Worm (Caenorhabditis elegans) whole organism, L1 larva: ENCODE measurements around the gene ttr-19.
A peak's percentile ranks its signal among the peaks of the same experiment; 100 is the strongest.

ENCODE experiments used
- C16A3.4 ChIP-seq: fragments of 150-350 bp; optimal IDR thresholded peaks from 2 replicates; lab custom pipeline; 2014; ENCODE audit warnings: missing biosample characterization, missing genetic modification characterization
- aha-1 ChIP-seq: fragments of 150-350 bp; optimal IDR thresholded peaks from 2 replicates; lab custom pipeline; 2014; ENCODE audit warnings: missing biosample characterization, missing genetic modification characterization
- aly-2 ChIP-seq: fragments of 150-350 bp; optimal IDR thresholded peaks from 2 replicates; lab custom pipeline; 2014; ENCODE audit warnings: missing biosample characterization, missing genetic modification characterization
- ama-1 ChIP-seq: fragments of 150-350 bp; optimal IDR thresholded peaks from 2 replicates; lab custom pipeline; 2014
- ceh-63 ChIP-seq: fragments of 200-800 bp; sonication (Bioruptor generic); optimal IDR thresholded peaks from 2 replicates; lab custom pipeline; 2018; ENCODE audit warnings: mild to moderate bottlenecking, missing genetic modification characterization, missing compliant biosample characterization
- ceh-8 ChIP-seq: fragments of 200-800 bp; sonication (Bioruptor generic); optimal IDR thresholded peaks from 2 replicates; lab custom pipeline; 2018; ENCODE audit warnings: mild to moderate bottlenecking, missing genetic modification characterization, moderate library complexity, missing compliant biosample characterization
- ceh-88 ChIP-seq: fragments of 200-800 bp; sonication (Bioruptor generic); IDR thresholded peaks from 2 replicates; pipeline ENCODE4 v1.3.6; 2022; ENCODE audit warnings: missing genetic modification characterization, missing compliant biosample characterization
- ceh-90 ChIP-seq: sonication (generic microtip); optimal IDR thresholded peaks from 2 replicates; lab custom pipeline; 2016; ENCODE audit warnings: missing genetic modification characterization, missing compliant biosample characterization
- dpl-1 ChIP-seq, 3 experiments: fragments of 150-350 bp in 2 of 3; sonication (generic microtip) in 1 of 3; optimal IDR thresholded peaks; 2 replicates each; lab custom pipeline; 2014 to 2017; ENCODE audit warnings: missing biosample characterization in 3 of 3, missing genetic modification characterization in 3 of 3, missing genetic modification reagents in 3 of 3
- efl-1 ChIP-seq, 4 experiments: fragments of 150-350 bp; optimal IDR thresholded peaks in 3 of 4; peaks in 1 of 4; 1 replicate in 1 of 4; 2 replicates in 3 of 4; lab custom pipeline; 2014; ENCODE audit warnings: missing biosample characterization in 2 of 4, missing genetic modification characterization in 2 of 4, missing genetic modification reagents in 2 of 4
- efl-3 ChIP-seq: fragments of 200-800 bp; sonication (Bioruptor generic); optimal IDR thresholded peaks from 2 replicates; lab custom pipeline; 2018; ENCODE audit warnings: mild to moderate bottlenecking, missing genetic modification characterization, missing compliant biosample characterization
- egl-27 ChIP-seq, 2 experiments: fragments of 150-350 bp in 1 of 2; sonication (generic microtip); optimal IDR thresholded peaks; 3 replicates each; lab custom pipeline; 2017 to 2018; ENCODE audit warnings: missing biosample characterization in 2 of 2, missing genetic modification characterization in 2 of 2, missing genetic modification reagents in 2 of 2
- fkh-10 ChIP-seq: sonication (generic microtip); optimal IDR thresholded peaks from 2 replicates; lab custom pipeline; 2017; ENCODE audit warnings: missing biosample characterization, missing genetic modification reagents, missing genetic modification characterization
- fkh-4 ChIP-seq: sonication (generic microtip); optimal IDR thresholded peaks from 2 replicates; lab custom pipeline; 2016; ENCODE audit warnings: missing compliant biosample characterization, missing genetic modification characterization, borderline replicate concordance
- fos-1 ChIP-seq: fragments of 150-350 bp; optimal IDR thresholded peaks from 2 replicates; lab custom pipeline; 2014; ENCODE audit warnings: missing biosample characterization, missing genetic modification characterization
- grh-1 ChIP-seq: fragments of 200-800 bp; sonication (Bioruptor generic); IDR thresholded peaks from 2 replicates; pipeline ENCODE4 v1.3.6; 2022; ENCODE audit warnings: missing genetic modification reagents, missing genetic modification characterization, missing compliant biosample characterization
- hlh-4 ChIP-seq: sonication (generic microtip); optimal IDR thresholded peaks from 2 replicates; lab custom pipeline; 2016; ENCODE audit warnings: mild to moderate bottlenecking, missing genetic modification characterization, missing compliant biosample characterization
- hpl-2 ChIP-seq: fragments of 150-350 bp; optimal IDR thresholded peaks from 2 replicates; lab custom pipeline; 2014; ENCODE audit warnings: missing biosample characterization, missing genetic modification reagents, missing genetic modification characterization
- irx-1 ChIP-seq: sonication (generic microtip); optimal IDR thresholded peaks from 2 replicates; lab custom pipeline; 2016; ENCODE audit warnings: missing genetic modification characterization, missing compliant biosample characterization
- isw-1 ChIP-seq: fragments of 200-800 bp; sonication (Bioruptor generic); IDR thresholded peaks from 2 replicates; pipeline ENCODE4 v1.3.6; 2022; ENCODE audit warnings: missing genetic modification characterization, missing compliant biosample characterization
- jun-1 ChIP-seq: fragments of 150-350 bp; optimal IDR thresholded peaks from 2 replicates; lab custom pipeline; 2014; ENCODE audit warnings: missing biosample characterization, missing genetic modification reagents, missing genetic modification characterization
- lin-14 ChIP-seq: fragments of 200-800 bp; sonication (Bioruptor generic); optimal IDR thresholded peaks from 2 replicates; lab custom pipeline; 2018; ENCODE audit warnings: mild to moderate bottlenecking, missing genetic modification characterization, moderate library complexity, missing compliant biosample characterization
- lin-35 ChIP-seq, 2 experiments: fragments of 150-350 bp; optimal IDR thresholded peaks; 2 replicates each; lab custom pipeline; 2014; ENCODE audit warnings: missing biosample characterization in 2 of 2, missing genetic modification characterization in 2 of 2, missing genetic modification reagents in 2 of 2
- lir-3 ChIP-seq: sonication (generic microtip); optimal IDR thresholded peaks from 2 replicates; lab custom pipeline; 2016; ENCODE audit warnings: mild to moderate bottlenecking, missing genetic modification characterization, moderate library complexity, missing compliant biosample characterization; ENCODE audit not compliant: poor library complexity
- mdl-1 ChIP-seq, 2 experiments: fragments of 150-350 bp; optimal IDR thresholded peaks; 2 replicates each; lab custom pipeline; 2014 to 2017; ENCODE audit warnings: missing biosample characterization in 2 of 2, missing genetic modification characterization in 2 of 2, inconsistent platforms in 1 of 2
- mef-2 ChIP-seq: fragments of 150-350 bp; optimal IDR thresholded peaks from 2 replicates; lab custom pipeline; 2014; ENCODE audit warnings: missing biosample characterization, missing genetic modification characterization
- mep-1 ChIP-seq: fragments of 150-350 bp; optimal IDR thresholded peaks from 2 replicates; lab custom pipeline; 2014; ENCODE audit warnings: missing biosample characterization, missing genetic modification characterization
- nhr-12 ChIP-seq: sonication (generic microtip); optimal IDR thresholded peaks from 2 replicates; lab custom pipeline; 2017; ENCODE audit warnings: missing biosample characterization, missing genetic modification characterization
- nhr-20 ChIP-seq: sonication (generic microtip); optimal IDR thresholded peaks from 2 replicates; lab custom pipeline; 2016; ENCODE audit warnings: mild to moderate bottlenecking, missing genetic modification characterization, missing compliant biosample characterization
- nhr-237 ChIP-seq: fragments of 150-350 bp; optimal IDR thresholded peaks from 2 replicates; lab custom pipeline; 2014; ENCODE audit warnings: missing biosample characterization, missing genetic modification characterization
- nhr-28 ChIP-seq: fragments of 150-350 bp; optimal IDR thresholded peaks from 2 replicates; lab custom pipeline; 2014; ENCODE audit warnings: missing biosample characterization, missing genetic modification characterization
- nhr-47 ChIP-seq: sonication (generic microtip); optimal IDR thresholded peaks from 2 replicates; lab custom pipeline; 2016; ENCODE audit warnings: mild to moderate bottlenecking, missing genetic modification characterization, moderate library complexity, missing compliant biosample characterization
- nhr-71 ChIP-seq: sonication (generic microtip); optimal IDR thresholded peaks from 2 replicates; lab custom pipeline; 2016; ENCODE audit warnings: mild to moderate bottlenecking, missing genetic modification characterization, moderate library complexity, missing compliant biosample characterization
- nhr-76 ChIP-seq: sonication (generic microtip); optimal IDR thresholded peaks from 2 replicates; lab custom pipeline; 2017; ENCODE audit warnings: missing biosample characterization, missing genetic modification characterization
- nhr-77 ChIP-seq: fragments of 150-350 bp; optimal IDR thresholded peaks from 2 replicates; lab custom pipeline; 2014; ENCODE audit warnings: missing biosample characterization, missing genetic modification characterization
- nhr-84 ChIP-seq: sonication (generic microtip); optimal IDR thresholded peaks from 2 replicates; lab custom pipeline; 2017; ENCODE audit warnings: missing biosample characterization, missing genetic modification characterization
- nhr-85 ChIP-seq: sonication (generic microtip); peaks from one replicate; lab custom pipeline; 2016; ENCODE audit warnings: missing genetic modification characterization, inconsistent platforms, missing compliant biosample characterization
- nhr-90 ChIP-seq: sonication (generic microtip); optimal IDR thresholded peaks from 2 replicates; lab custom pipeline; 2016; ENCODE audit warnings: mild to moderate bottlenecking, missing genetic modification characterization, missing compliant biosample characterization; ENCODE audit not compliant: poor library complexity
- pax-3 ChIP-seq: fragments of 200-800 bp; sonication (Bioruptor generic); optimal IDR thresholded peaks from 2 replicates; lab custom pipeline; 2018; ENCODE audit warnings: mild to moderate bottlenecking, missing genetic modification characterization, moderate library complexity, missing compliant biosample characterization
- rnt-1 ChIP-seq: sonication (generic microtip); optimal IDR thresholded peaks from 2 replicates; lab custom pipeline; 2016; ENCODE audit warnings: mild to moderate bottlenecking, missing genetic modification characterization, moderate library complexity, missing compliant biosample characterization
- skn-1 ChIP-seq: fragments of 150-350 bp; optimal IDR thresholded peaks from 2 replicates; lab custom pipeline; 2014; ENCODE audit warnings: missing biosample characterization, missing genetic modification characterization
- sox-4 ChIP-seq: sonication (generic microtip); optimal IDR thresholded peaks from 2 replicates; lab custom pipeline; 2016; ENCODE audit warnings: missing genetic modification characterization, missing compliant biosample characterization
- sup-37 ChIP-seq: fragments of 200-800 bp; sonication (Bioruptor generic); optimal IDR thresholded peaks from 2 replicates; lab custom pipeline; 2018; ENCODE audit warnings: mild to moderate bottlenecking, missing genetic modification characterization, missing compliant biosample characterization
- swsn-7 ChIP-seq: sonication (generic microtip); optimal IDR thresholded peaks from 2 replicates; lab custom pipeline; 2016; ENCODE audit warnings: missing genetic modification characterization, missing compliant biosample characterization
- tbx-2 ChIP-seq: sonication (generic microtip); optimal IDR thresholded peaks from 2 replicates; lab custom pipeline; 2016; ENCODE audit warnings: missing genetic modification characterization, missing compliant biosample characterization
- unc-130 ChIP-seq: fragments of 150-350 bp; optimal IDR thresholded peaks from 2 replicates; lab custom pipeline; 2017; ENCODE audit warnings: missing biosample characterization, missing genetic modification characterization, inconsistent platforms
- unc-62 ChIP-seq: fragments of 150-350 bp; optimal IDR thresholded peaks from 2 replicates; lab custom pipeline; 2014; ENCODE audit warnings: missing biosample characterization, missing genetic modification reagents, missing genetic modification characterization
- unc-86 ChIP-seq: sonication (generic microtip); optimal IDR thresholded peaks from 2 replicates; lab custom pipeline; 2016; ENCODE audit warnings: missing genetic modification characterization, missing compliant biosample characterization
- vab-15 ChIP-seq: sonication (generic microtip); optimal IDR thresholded peaks from 2 replicates; lab custom pipeline; 2017; ENCODE audit warnings: missing genotype, mild to moderate bottlenecking, missing genetic modification characterization, missing compliant biosample characterization
- xbp-1 ChIP-seq: sonication (generic microtip); optimal IDR thresholded peaks from 2 replicates; lab custom pipeline; 2016; ENCODE audit warnings: missing genetic modification characterization, missing compliant biosample characterization
- zag-1 ChIP-seq: fragments of 150-350 bp; optimal IDR thresholded peaks from 2 replicates; lab custom pipeline; 2014; ENCODE audit warnings: missing biosample characterization, missing genetic modification characterization
- zip-4 ChIP-seq: fragments of 200-800 bp; sonication (Bioruptor generic); optimal IDR thresholded peaks from 2 replicates; lab custom pipeline; 2018; ENCODE audit warnings: mild to moderate bottlenecking, missing genetic modification characterization, moderate library complexity, missing compliant biosample characterization
- ztf-4 ChIP-seq: fragments of 150-350 bp; optimal IDR thresholded peaks from 2 replicates; lab custom pipeline; 2014; ENCODE audit warnings: missing biosample characterization, missing genetic modification characterization

Gene ttr-19

ce11 chrV:10246443-10246885 is 19.2 kb upstream of the ttr-19 start (continued):
- TF ChIP-seq nhr-20, result peak; percentile 30
- TF ChIP-seq lin-14 (GFP tag; lab: Kevin White, UChicago), result peak; percentile 94
- TF ChIP-seq unc-86, result peak; percentile 69
- TF ChIP-seq xbp-1 (tag; lab: Kevin White, UChicago), result peak; percentile 34
- peak; percentile 42 for TF ChIP-seq swsn-7 (tag; lab: Kevin White, UChicago)
- TF ChIP-seq lin-35 (GFP tag; optimal IDR thresholded peaks at IDR 0.05; lab: Kevin White, UChicago), result peak; percentile 55 to 66
- TF ChIP-seq grh-1, result no peak
- TF ChIP-seq aha-1, result no peak
- no peak for TF ChIP-seq hlh-4 (tag; lab: Kevin White, UChicago)
- TF ChIP-seq nhr-28 (tag; lab: Kevin White, UChicago), result no peak
- TF ChIP-seq nhr-237, result no peak
- TF ChIP-seq ceh-8 (GFP tag; lab: Kevin White, UChicago), result peak; percentile 28
- TF ChIP-seq isw-1 (GFP tag; lab: Robert Waterston, UW), result no peak; the same call in 1 of the 2 replicates
- TF ChIP-seq ceh-90, result peak; percentile 31
- TF ChIP-seq jun-1 (tag; lab: Kevin White, UChicago), result no peak
- no peak for TF ChIP-seq hpl-2 (GFP tag; lab: Kevin White, UChicago)
- no peak for TF ChIP-seq nhr-76 (tag; lab: Kevin White, UChicago)
- peak; percentile 20 for TF ChIP-seq irx-1 (tag; lab: Kevin White, UChicago)
- peak; percentile 59 for TF ChIP-seq unc-130 (tag; lab: Kevin White, UChicago)
- TF ChIP-seq mdl-1 (tag; optimal IDR thresholded peaks at IDR 0.05; lab: Kevin White, UChicago), result peak in 1 of 2 experiments; percentile 89
- TF ChIP-seq sox-4 (tag; lab: Kevin White, UChicago), result peak; percentile 68
- TF ChIP-seq ama-1, result no peak
- TF ChIP-seq nhr-71 (tag; lab: Kevin White, UChicago), result peak; percentile 84
- TF ChIP-seq skn-1 (tag; lab: Kevin White, UChicago), result no peak
- TF ChIP-seq dpl-1 (GFP tag; optimal IDR thresholded peaks at IDR 0.05; lab: Kevin White, UChicago), result peak; percentile 34 to 65 (median 44)
- TF ChIP-seq mep-1, result peak; percentile 44
- TF ChIP-seq tbx-2 (tag; lab: Kevin White, UChicago), result no peak
- no peak for TF ChIP-seq zag-1 (tag; lab: Kevin White, UChicago)
- no peak for TF ChIP-seq sup-37
- peak; percentile 35 to 53 for TF ChIP-seq efl-1 (optimal IDR thresholded peaks at IDR 0.05; lab: Kevin White, UChicago)
- peak; percentile 42 to 79 for TF ChIP-seq efl-1 (GFP tag; optimal IDR thresholded peaks at IDR 0.05 in 1 of 2; lab: Kevin White, UChicago)
- no peak for TF ChIP-seq aly-2 (tag; lab: Kevin White, UChicago)
- no peak for TF ChIP-seq zip-4
- peak; percentile 75 for TF ChIP-seq pax-3 (tag; lab: Kevin White, UChicago)
- TF ChIP-seq fkh-10, result peak; percentile 16
- no peak for TF ChIP-seq nhr-12 (tag; lab: Kevin White, UChicago)
- TF ChIP-seq egl-27 (tag; optimal IDR thresholded peaks at IDR 0.05; lab: Kevin White, UChicago), result no peak
- peak; percentile 41 for TF ChIP-seq ztf-4
- no peak for TF ChIP-seq nhr-84 (tag; lab: Kevin White, UChicago)
- no peak for TF ChIP-seq nhr-90
- TF ChIP-seq nhr-47 (tag; lab: Kevin White, UChicago), result peak; percentile 78
- no peak for TF ChIP-seq vab-15 (tag; lab: Kevin White, UChicago)
- TF ChIP-seq nhr-85 (tag; lab: Kevin White, UChicago), result peak; percentile 67
- TF ChIP-seq rnt-1, result no peak
- TF ChIP-seq ceh-88 (GFP tag; lab: Robert Waterston, UW), result 0 out of 2 replicates have a peak, but pooled peaks have one; percentile 48
- TF ChIP-seq lir-3 (tag; lab: Kevin White, UChicago), result peak; percentile 21
- TF ChIP-seq ceh-63 (GFP tag; lab: Kevin White, UChicago), result no peak
- no peak for TF ChIP-seq efl-3 (GFP tag; lab: Kevin White, UChicago)
- no peak for TF ChIP-seq nhr-77 (tag; lab: Kevin White, UChicago)
- peak; percentile 55 for TF ChIP-seq fkh-4 (tag; lab: Kevin White, UChicago)
- no peak for TF ChIP-seq mef-2 (tag; lab: Kevin White, UChicago)
- peak; percentile 56 for TF ChIP-seq C16A3.4
- peak; percentile 56 for TF ChIP-seq fos-1 (tag; lab: Kevin White, UChicago)
- no peak for TF ChIP-seq unc-62
